Worm (Caenorhabditis elegans) whole organism, midembryonic: ENCODE data around the gene ptp-8.

ENCODE experiments used
- klf-2 ChIP-seq: fragments of 200-800 bp; sonication (Bioruptor generic); conservative IDR thresholded peaks from 2 replicates; pipeline ENCODE4 v1.3.6; 2022; ENCODE audit warnings: missing genetic modification reagents, missing genetic modification characterization, missing compliant biosample characterization
- ztf-29 ChIP-seq: fragments of 200-800 bp; sonication (Bioruptor generic); IDR thresholded peaks from 2 replicates; pipeline ENCODE4 v1.3.6; 2022; ENCODE audit warnings: missing genetic modification reagents, missing genetic modification characterization, missing compliant biosample characterization

- TF ChIP-seq klf-2 = no peak
- TF ChIP-seq ztf-29 = no peak
Observed at ce11 chrIV:7424198-7424597, 42.3 kb downstream of the ptp-8 start, which contains the start of gene unc-82.
